Worm (Caenorhabditis elegans): ENCODE results near the gene W08E12.8.
A peak's percentile ranks its signal among the peaks of the same experiment; 100 is the strongest.

DNA sequence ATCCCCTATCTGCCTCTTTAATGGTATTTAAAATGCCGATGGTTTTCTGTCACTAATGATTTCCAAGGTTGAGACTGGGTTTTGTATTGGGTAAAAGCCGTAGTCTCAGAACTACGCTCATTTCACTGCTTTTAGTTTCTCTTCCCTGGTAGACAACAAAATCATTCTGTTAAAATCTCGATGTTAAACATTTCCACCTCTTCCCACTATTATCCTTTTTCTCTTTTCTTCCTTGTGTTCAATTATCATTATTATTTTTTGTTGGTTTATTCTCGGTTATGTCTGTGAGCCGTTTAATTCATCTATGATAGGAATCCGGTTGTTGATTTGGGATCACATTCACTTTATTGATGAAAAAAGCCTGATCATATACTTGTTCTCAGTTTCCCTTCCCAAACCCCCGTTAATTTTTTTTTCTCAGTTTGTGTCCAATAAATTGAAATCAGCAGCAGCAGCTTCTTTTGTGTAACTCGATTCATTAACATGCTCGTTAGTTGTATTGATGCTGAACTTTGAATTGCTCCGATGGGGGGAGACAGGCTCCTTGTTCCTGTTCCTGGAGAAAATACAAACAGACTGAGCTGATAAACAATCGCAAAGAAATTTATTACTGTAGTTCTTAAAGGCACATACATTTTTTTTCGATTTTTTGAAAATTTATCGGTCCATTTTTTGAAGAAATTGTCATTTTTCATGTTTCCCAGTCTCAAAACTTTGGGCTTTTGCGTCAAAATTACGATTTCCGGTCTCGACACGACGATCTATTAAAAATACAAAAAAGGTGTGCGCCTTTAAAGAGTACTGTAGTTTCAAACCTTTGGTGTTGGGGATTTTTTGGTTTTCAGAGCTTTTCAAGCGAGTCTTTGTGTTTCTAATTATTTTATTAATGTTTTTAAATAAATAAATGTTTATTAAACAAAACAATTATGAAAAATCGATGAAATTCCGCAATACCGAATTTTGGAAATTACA, 4.7 kb downstream of the W08E12.8 start:
- TF ChIP-seq mdl-1 (tag; optimal IDR thresholded peaks at IDR 0.05) = no peak
- no peak for TF ChIP-seq attf-4 (tag; optimal IDR thresholded peaks at IDR 0.05)
- no peak for TF ChIP-seq fos-1 (tag; optimal IDR thresholded peaks at IDR 0.05)
- TF ChIP-seq lin-13 (GFP tag; optimal IDR thresholded peaks at IDR 0.05) = no peak
- no peak for TF ChIP-seq dve-1 (tag; optimal IDR thresholded peaks at IDR 0.05; ENCODE audit: insufficient read depth)
- no peak for TF ChIP-seq pqm-1 (tag; optimal IDR thresholded peaks at IDR 0.05)
- TF ChIP-seq nhr-237 (tag; optimal IDR thresholded peaks at IDR 0.05) = no peak
- TF ChIP-seq unc-62 (GFP tag; optimal IDR thresholded peaks at IDR 0.05 in 1 of 2) = peak in 1 of 2 experiments; percentile 27
- no peak for TF ChIP-seq unc-62 (tag; optimal IDR thresholded peaks at IDR 0.05)
- TF ChIP-seq nhr-76 (tag; optimal IDR thresholded peaks at IDR 0.05) = no peak
- TF ChIP-seq daf-12 (tag; optimal IDR thresholded peaks at IDR 0.05) = no peak
- TF ChIP-seq unc-39 (tag; optimal IDR thresholded peaks at IDR 0.05) = no peak
